Fruit fly (Drosophila melanogaster): ENCODE data around the gene CG17768.

DNA sequence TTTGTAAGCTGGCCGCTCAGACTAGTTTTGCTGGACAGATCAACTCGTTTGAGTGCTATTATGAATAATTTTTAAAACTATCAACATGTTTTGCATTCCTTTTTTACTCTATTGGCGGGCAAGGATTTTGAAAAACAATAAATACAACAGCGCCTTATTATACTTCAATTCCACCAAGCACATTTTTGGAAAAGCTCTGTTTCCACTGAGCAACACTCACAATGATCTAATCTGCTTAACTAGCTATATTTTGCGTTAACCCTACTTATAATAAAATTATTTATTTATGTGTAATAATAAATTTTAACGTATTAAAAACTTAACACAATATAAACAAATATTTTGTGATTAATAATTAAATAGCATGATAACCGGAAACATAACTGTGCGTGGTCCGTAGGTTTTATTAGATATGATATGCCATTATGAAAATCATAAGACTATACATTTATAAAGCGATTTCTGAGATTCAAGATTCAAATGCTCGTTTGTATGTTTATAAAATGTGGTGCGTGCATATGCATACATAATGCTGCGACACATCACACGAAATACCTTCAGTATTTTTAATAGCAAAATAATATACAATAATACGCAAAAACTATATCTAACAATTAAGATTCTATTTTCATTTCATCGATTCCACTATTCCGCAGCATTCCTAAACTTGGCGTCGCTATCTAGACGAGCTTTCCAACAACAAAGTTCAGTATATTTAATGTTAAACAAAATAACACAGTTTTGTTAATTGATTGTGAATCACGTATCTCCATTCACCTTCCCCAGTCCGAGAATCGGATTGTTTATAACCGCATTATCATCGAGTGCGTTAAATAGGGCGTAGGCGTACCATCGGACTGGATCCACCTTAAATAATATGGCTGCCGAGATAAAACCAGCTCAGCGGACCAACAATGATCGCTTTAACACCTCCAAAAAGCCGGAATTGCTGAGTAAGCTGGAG lies 17.9 kb upstream of the CG17768 start, which contains the start of the genes pie and Wdfy2:
- no peak for TF ChIP-seq CTCF (optimal IDR thresholded peaks at IDR 0.05)
- TF ChIP-seq CG8478 (optimal IDR thresholded peaks at IDR 0.05), result no peak
